Worm (Caenorhabditis elegans): Measurements from ENCODE around the gene C15B12.2.

C15B12.2 gene

DNA sequence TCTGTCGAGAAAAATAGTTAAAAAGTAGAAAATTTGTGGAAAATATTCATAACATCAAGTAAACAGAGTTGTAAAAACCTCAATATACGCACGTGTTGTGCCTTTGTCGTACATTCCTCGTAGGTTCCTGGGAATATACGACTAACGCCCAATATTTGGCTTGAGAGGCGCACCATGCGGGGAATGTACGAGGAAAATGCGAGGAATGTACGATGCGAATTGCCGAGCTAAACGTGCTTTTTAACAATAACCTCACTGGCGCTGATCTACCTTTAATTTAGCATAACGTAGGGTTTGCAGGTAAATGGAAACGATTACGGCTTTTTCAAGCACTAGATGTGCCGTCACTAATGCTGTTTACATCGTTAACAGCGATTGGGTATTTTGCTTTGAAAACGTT lies 5.3 kb downstream of the C15B12.2 start, which contains the start of gene C15B12.9 (continued):
- no peak for TF ChIP-seq somi-1 (GFP tag; optimal IDR thresholded peaks at IDR 0.05)
- TF ChIP-seq Y95B8A.8 (GFP tag; IDR thresholded peaks at IDR 0.05), result no peak
- TF ChIP-seq dox-1 (GFP tag; IDR thresholded peaks at IDR 0.05), result no peak

DNA sequence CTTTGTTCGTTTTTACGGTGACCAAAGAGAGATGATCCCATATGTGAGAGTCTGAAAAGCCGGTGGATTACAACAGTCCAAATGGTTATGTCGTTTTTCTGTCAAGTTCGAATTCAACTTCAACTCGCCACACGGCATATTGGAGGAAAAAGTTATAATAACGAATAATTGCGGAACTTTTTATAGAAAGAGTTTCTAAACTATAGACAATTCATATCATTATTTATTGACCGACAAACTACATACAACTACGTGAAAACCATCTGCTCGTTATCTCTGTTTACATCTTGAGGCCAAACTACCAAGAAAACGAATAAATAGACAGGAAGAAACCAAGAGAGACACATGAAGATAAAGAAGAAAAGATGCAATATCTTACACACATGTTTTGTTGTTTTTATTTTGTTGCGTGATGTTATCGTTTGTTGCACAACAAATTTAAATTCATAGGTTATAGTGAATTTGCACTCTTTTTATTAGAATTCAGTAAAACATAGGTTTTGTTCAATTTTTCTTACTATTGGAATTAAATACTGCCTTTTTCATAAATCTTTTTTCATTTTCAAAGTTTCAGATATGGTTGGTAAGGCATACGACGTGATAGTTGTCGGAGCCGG lies 10.6 kb downstream of the C15B12.2 start, which contains the start of the genes C15B12.4 and C15B12.8:
Gene C15B12.4, minus strand, starts transcription at position 51 of the 617 bp plus-strand sequence.
Gene C15B12.8, plus strand, starts transcription at position 567 of the 617 bp plus-strand sequence.
- no peak for TF ChIP-seq mxl-1 (tag; optimal IDR thresholded peaks at IDR 0.05)
- no peak for TF ChIP-seq C17E4.6 (GFP tag; IDR thresholded peaks at IDR 0.05)
- TF ChIP-seq ztf-26 (tag; optimal IDR thresholded peaks at IDR 0.05), result no peak
- no peak for TF ChIP-seq unc-130 (GFP tag; optimal IDR thresholded peaks at IDR 0.05)
- TF ChIP-seq rcor-1 (GFP tag; IDR thresholded peaks at IDR 0.05), result no peak

DNA sequence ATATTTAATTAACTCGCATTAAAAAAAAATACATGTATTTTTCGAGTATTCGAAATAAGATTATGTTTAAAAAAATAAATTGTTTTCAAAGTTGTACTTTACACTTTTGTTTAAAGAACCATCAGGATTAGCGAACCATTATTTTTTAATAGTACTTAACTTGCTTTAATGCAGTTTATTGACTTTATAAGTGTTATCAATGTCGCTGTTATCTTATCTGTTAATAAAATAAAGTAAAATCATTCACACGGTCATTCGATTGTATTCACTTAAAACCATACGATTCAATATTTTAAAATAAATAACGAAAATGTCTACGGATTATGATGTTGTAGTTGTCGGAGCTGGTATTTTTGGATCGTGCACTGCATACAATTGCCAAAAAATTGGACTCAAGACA lies 13.3 kb downstream of the C15B12.2 start, which contains the start of gene C15B12.1:
Gene C15B12.1, plus strand, starts transcription at position 271 of the 400 bp plus-strand sequence.
- TF ChIP-seq Y53G8AR.9 (GFP tag; conservative IDR thresholded peaks at IDR 0.05), result no peak
- TF ChIP-seq snpc-1.3 (tag; optimal IDR thresholded peaks at IDR 0.05; ENCODE audit: insufficient read depth), result no peak

DNA sequence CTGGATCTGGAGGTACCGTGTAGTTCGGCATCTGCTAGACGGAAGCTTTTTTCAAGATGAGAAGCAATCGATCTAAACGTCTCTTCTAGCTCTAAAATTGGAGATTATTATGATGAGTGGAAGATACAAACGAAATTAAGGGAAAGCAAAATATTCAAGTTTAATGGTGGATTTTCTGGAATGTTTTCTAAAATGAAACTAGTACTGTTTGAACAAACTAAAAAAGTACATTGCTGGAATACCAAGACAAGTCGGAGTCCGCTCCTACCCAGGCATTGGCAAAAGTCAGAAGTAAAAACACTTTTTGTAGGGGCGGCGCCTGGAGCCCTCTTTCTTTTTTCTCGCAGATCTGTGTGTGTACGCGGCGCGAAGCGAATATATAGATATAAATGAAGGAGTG lies 21.6 kb downstream of the C15B12.2 start, which contains the start of gene gar-1:
Gene gar-1, minus strand, starts transcription at position 101 of the 400 bp plus-strand sequence.
- TF ChIP-seq ztf-6 (GFP tag; IDR thresholded peaks at IDR 0.05), result no peak
- TF ChIP-seq unc-130 (GFP tag; optimal IDR thresholded peaks at IDR 0.05), result no peak
- TF ChIP-seq snpc-1.3 (tag; optimal IDR thresholded peaks at IDR 0.05; ENCODE audit: insufficient read depth), result no peak
- no peak for TF ChIP-seq sdz-38 (tag; optimal IDR thresholded peaks at IDR 0.05)
- no peak for TF ChIP-seq hmg-20 (GFP tag; IDR thresholded peaks at IDR 0.05)
- TF ChIP-seq lin-26 (GFP tag; IDR thresholded peaks at IDR 0.05), result no peak
- TF ChIP-seq hmg-1.2 (GFP tag; IDR thresholded peaks at IDR 0.05), result no peak
- no peak for TF ChIP-seq egrh-3 (GFP tag; IDR thresholded peaks at IDR 0.05)
- TF ChIP-seq bed-2 (GFP tag; IDR thresholded peaks at IDR 0.05), result no peak
- TF ChIP-seq madf-8 (GFP tag; conservative IDR thresholded peaks at IDR 0.05), result no peak
- TF ChIP-seq B0019.2 (GFP tag; conservative IDR thresholded peaks at IDR 0.05), result no peak
- TF ChIP-seq ztf-26 (tag; optimal IDR thresholded peaks at IDR 0.05), result no peak
- no peak for TF ChIP-seq K12H6.12 (tag; optimal IDR thresholded peaks at IDR 0.05)
- no peak for TF ChIP-seq cebp-1 (GFP tag; IDR thresholded peaks at IDR 0.05)
- TF ChIP-seq cebp-1 (tag; optimal IDR thresholded peaks at IDR 0.05), result no peak
- no peak for TF ChIP-seq chd-7 (tag; optimal IDR thresholded peaks at IDR 0.05)
- TF ChIP-seq die-1 (tag; optimal IDR thresholded peaks at IDR 0.05), result no peak
- TF ChIP-seq nhr-90 (tag; optimal IDR thresholded peaks at IDR 0.05), result no peak
- no peak for TF ChIP-seq cebp-2 (GFP tag; IDR thresholded peaks at IDR 0.05)
- no peak for TF ChIP-seq snpc-4 (GFP tag; optimal IDR thresholded peaks at IDR 0.05)
- TF ChIP-seq snpc-4 (tag; optimal IDR thresholded peaks at IDR 0.05), result no peak

DNA sequence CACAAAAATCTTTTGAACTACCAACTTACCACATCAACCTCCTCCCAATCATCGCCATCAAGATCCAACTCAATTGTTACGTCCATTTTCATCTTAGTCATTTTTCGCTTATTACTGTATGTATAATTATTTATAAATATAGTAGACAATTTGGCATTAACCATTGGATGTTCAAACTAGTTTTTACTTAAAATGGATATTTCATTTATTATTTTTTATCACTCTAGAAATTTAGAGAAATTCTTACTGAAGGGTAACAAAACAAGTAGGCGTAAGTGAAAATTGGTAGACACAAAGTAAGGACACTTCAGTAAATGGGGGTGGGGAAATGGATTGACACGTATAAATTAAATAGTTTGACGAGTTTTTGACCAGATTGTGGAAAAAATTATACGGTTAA lies 36.5 kb downstream of the C15B12.2 start, which contains the start of gene actl-1:
Gene actl-1, minus strand, starts transcription at position 101 of the 400 bp plus-strand sequence.
- TF ChIP-seq ztf-18 (tag; optimal IDR thresholded peaks at IDR 0.05) (no peak), hlh-26 (GFP tag; conservative IDR thresholded peaks at IDR 0.05) (no peak), ekl-4 (GFP tag; IDR thresholded peaks at IDR 0.05) (no peak), gei-17 (GFP tag; optimal IDR thresholded peaks at IDR 0.05) (no peak), ceh-100 (GFP tag; IDR thresholded peaks at IDR 0.05) (no peak), B0261.1 (tag; optimal IDR thresholded peaks at IDR 0.05) (no peak), lin-54 (GFP tag; optimal IDR thresholded peaks at IDR 0.05) (no peak), ceh-27 (GFP tag; optimal IDR thresholded peaks at IDR 0.05) (no peak)

Data from whole organism, young adult.